Worm (Caenorhabditis elegans) whole organism, L1 larva: ENCODE results near the gene C24H11.5.

Experiments used
- F16B12.6 ChIP-seq: fragments of 150-350 bp; optimal IDR thresholded peaks from 2 replicates; lab custom pipeline; 2014; ENCODE audit warnings: missing biosample characterization, missing genetic modification characterization
- ceh-82 ChIP-seq, 3 experiments: fragments of 150-350 bp in 1 of 3; sonication (generic microtip) in 2 of 3; optimal IDR thresholded peaks; 2 replicates each; lab custom pipeline; 2014 to 2017; ENCODE audit warnings: missing biosample characterization in 3 of 3, missing genetic modification characterization in 3 of 3
- fkh-8 ChIP-seq: sonication (generic microtip); optimal IDR thresholded peaks from 2 replicates; lab custom pipeline; 2016; ENCODE audit warnings: mild to moderate bottlenecking, missing genetic modification characterization, missing compliant biosample characterization
- fos-1 ChIP-seq: fragments of 150-350 bp; optimal IDR thresholded peaks from 2 replicates; lab custom pipeline; 2014; ENCODE audit warnings: missing biosample characterization, missing genetic modification characterization
- lin-35 ChIP-seq, 2 experiments: fragments of 150-350 bp; optimal IDR thresholded peaks; 2 replicates each; lab custom pipeline; 2014; ENCODE audit warnings: missing biosample characterization in 2 of 2, missing genetic modification characterization in 2 of 2, missing genetic modification reagents in 2 of 2
- nhr-77 ChIP-seq: fragments of 150-350 bp; optimal IDR thresholded peaks from 2 replicates; lab custom pipeline; 2014; ENCODE audit warnings: missing biosample characterization, missing genetic modification characterization
- pqm-1 ChIP-seq: sonication (generic microtip); optimal IDR thresholded peaks from 3 replicates; lab custom pipeline; 2017; ENCODE audit warnings: missing biosample characterization, missing genetic modification characterization
- rnt-1 ChIP-seq: sonication (generic microtip); optimal IDR thresholded peaks from 2 replicates; lab custom pipeline; 2016; ENCODE audit warnings: mild to moderate bottlenecking, missing genetic modification characterization, moderate library complexity, missing compliant biosample characterization
- snpc-4 ChIP-seq: fragments of 150-350 bp; optimal IDR thresholded peaks from 2 replicates; lab custom pipeline; 2014; ENCODE audit warnings: missing biosample characterization, missing genetic modification characterization
- tbx-2 ChIP-seq: sonication (generic microtip); optimal IDR thresholded peaks from 2 replicates; lab custom pipeline; 2016; ENCODE audit warnings: missing genetic modification characterization, missing compliant biosample characterization
- unc-62 ChIP-seq: fragments of 150-350 bp; optimal IDR thresholded peaks from 2 replicates; lab custom pipeline; 2014; ENCODE audit warnings: missing biosample characterization, missing genetic modification reagents, missing genetic modification characterization
- ztf-4 ChIP-seq: fragments of 150-350 bp; optimal IDR thresholded peaks from 2 replicates; lab custom pipeline; 2014; ENCODE audit warnings: missing biosample characterization, missing genetic modification characterization

ce11 chrIII:11746718-11747117, 33.3 kb upstream of the C24H11.5 start, which contains the start of gene mrt-2:
- TF ChIP-seq nhr-77 (tag; lab: Kevin White, UChicago) (peak; percentile 14), fos-1 (tag; lab: Kevin White, UChicago) (peak; percentile 48), snpc-4 (peak; percentile 37), rnt-1 (tag; lab: Kevin White, UChicago) (no peak), lin-35 (GFP tag; optimal IDR thresholded peaks at IDR 0.05; lab: Kevin White, UChicago) (peak; percentile 97 to 98), ztf-4 (tag; lab: Kevin White, UChicago) (no peak), tbx-2 (tag; lab: Kevin White, UChicago) (peak; percentile 94), F16B12.6 (tag; lab: Kevin White, UChicago) (peak; percentile 54), pqm-1 (tag; lab: Kevin White, UChicago) (no peak), ceh-82 (tag; optimal IDR thresholded peaks at IDR 0.05; lab: Kevin White, UChicago) (peak; percentile 18 to 68 (median 67)), fkh-8 (tag; lab: Kevin White, UChicago) (peak; percentile 80), unc-62 (GFP tag; lab: Kevin White, UChicago) (no peak)
